Worm (Caenorhabditis elegans) whole organism, L2 larva: Measurements from ENCODE around the gene F58E2.2.
A peak's percentile ranks its signal among the peaks of the same experiment; 100 is the strongest.

Experiments used
- C34F6.9 ChIP-seq: fragments of 150-350 bp; optimal IDR thresholded peaks from 2 replicates; lab custom pipeline; 2014; ENCODE audit warnings: missing biosample characterization, missing genetic modification characterization
- F13H6.1 ChIP-seq: sonication (generic microtip); optimal IDR thresholded peaks from 2 replicates; lab custom pipeline; 2016; ENCODE audit warnings: missing genetic modification characterization, missing compliant biosample characterization
- R02D3.7 ChIP-seq: fragments of 150-350 bp; optimal IDR thresholded peaks from 2 replicates; lab custom pipeline; 2014; ENCODE audit warnings: missing biosample characterization, missing genetic modification characterization
- ZK546.5 ChIP-seq: sonication (generic microtip); optimal IDR thresholded peaks from 2 replicates; lab custom pipeline; 2017; ENCODE audit warnings: missing biosample characterization, missing genetic modification characterization
- aly-2 ChIP-seq: fragments of 150-350 bp; optimal IDR thresholded peaks from 2 replicates; lab custom pipeline; 2014; ENCODE audit warnings: missing biosample characterization, missing genetic modification characterization
- ama-1 ChIP-seq: fragments of 150-350 bp; optimal IDR thresholded peaks from 2 replicates; lab custom pipeline; 2018; ENCODE audit warnings: inconsistent platforms
- blmp-1 ChIP-seq: sonication (generic microtip); optimal IDR thresholded peaks from 2 replicates; lab custom pipeline; 2017; ENCODE audit warnings: missing genetic modification characterization, mild to moderate bottlenecking, missing compliant biosample characterization, antibody characterized with exemption, moderate library complexity; ENCODE audit not compliant: insufficient read depth
- ceh-16 ChIP-seq: fragments of 150-350 bp; optimal IDR thresholded peaks from 2 replicates; lab custom pipeline; 2014; ENCODE audit warnings: missing biosample characterization, missing genetic modification characterization
- ceh-82 ChIP-seq: fragments of 150-350 bp; optimal IDR thresholded peaks from 2 replicates; lab custom pipeline; 2014; ENCODE audit warnings: missing biosample characterization, missing genetic modification characterization
- crh-2 ChIP-seq: sonication (generic microtip); optimal IDR thresholded peaks from 2 replicates; lab custom pipeline; 2017; ENCODE audit warnings: missing biosample characterization, missing genetic modification characterization
- egl-27 ChIP-seq: sonication (generic microtip); optimal IDR thresholded peaks from 3 replicates; lab custom pipeline; 2017; ENCODE audit warnings: missing biosample characterization, missing genetic modification reagents, missing genetic modification characterization
- fos-1 ChIP-seq: fragments of 150-350 bp; optimal IDR thresholded peaks from 2 replicates; lab custom pipeline; 2014; ENCODE audit warnings: missing biosample characterization, missing genetic modification characterization
- gmeb-1 ChIP-seq: fragments of 150-350 bp; optimal IDR thresholded peaks from 2 replicates; lab custom pipeline; 2014; ENCODE audit warnings: missing biosample characterization, missing genetic modification characterization
- lin-39 ChIP-seq: fragments of 150-350 bp; optimal IDR thresholded peaks from 2 replicates; lab custom pipeline; 2014; ENCODE audit warnings: missing biosample characterization, missing genetic modification reagents, missing genetic modification characterization
- lsy-2 ChIP-seq, 2 experiments: fragments of 150-350 bp in 1 of 2; sonication (generic microtip) in 1 of 2; optimal IDR thresholded peaks; 2 replicates each; lab custom pipeline; 2014 to 2017; ENCODE audit warnings: missing biosample characterization in 2 of 2, missing genetic modification characterization in 2 of 2
- mab-5 ChIP-seq: fragments of 150-350 bp; optimal IDR thresholded peaks from 2 replicates; lab custom pipeline; 2014; ENCODE audit warnings: missing biosample characterization, missing genetic modification characterization
- mdl-1 ChIP-seq, 2 experiments: fragments of 150-350 bp in 1 of 2; sonication (generic microtip) in 1 of 2; optimal IDR thresholded peaks; 2 replicates each; lab custom pipeline; 2017; ENCODE audit warnings: missing biosample characterization in 2 of 2, missing genetic modification characterization in 2 of 2
- nhr-10 ChIP-seq: sonication (generic microtip); optimal IDR thresholded peaks from 2 replicates; lab custom pipeline; 2017; ENCODE audit warnings: missing biosample characterization, missing genetic modification characterization
- nhr-11 ChIP-seq: fragments of 150-350 bp; optimal IDR thresholded peaks from 2 replicates; lab custom pipeline; 2014; ENCODE audit warnings: missing biosample characterization, missing genetic modification characterization
- nhr-129 ChIP-seq: fragments of 150-350 bp; optimal IDR thresholded peaks from 2 replicates; lab custom pipeline; 2014; ENCODE audit warnings: missing biosample characterization, missing genetic modification characterization
- nhr-21 ChIP-seq: fragments of 150-350 bp; optimal IDR thresholded peaks from 2 replicates; lab custom pipeline; 2014; ENCODE audit warnings: missing biosample characterization, missing genetic modification characterization
- nhr-23 ChIP-seq: fragments of 150-350 bp; optimal IDR thresholded peaks from 2 replicates; lab custom pipeline; 2014; ENCODE audit warnings: missing biosample characterization, missing genetic modification reagents, missing genetic modification characterization
- nhr-237 ChIP-seq: fragments of 150-350 bp; optimal IDR thresholded peaks from 2 replicates; lab custom pipeline; 2014; ENCODE audit warnings: missing biosample characterization, missing genetic modification characterization
- nhr-25 ChIP-seq: fragments of 150-350 bp; sonication (generic microtip); optimal IDR thresholded peaks from 3 replicates; lab custom pipeline; 2014; ENCODE audit warnings: missing biosample characterization, missing genetic modification characterization
- nhr-77 ChIP-seq: fragments of 150-350 bp; optimal IDR thresholded peaks from 2 replicates; lab custom pipeline; 2014; ENCODE audit warnings: missing biosample characterization, missing genetic modification characterization
- peb-1 ChIP-seq: fragments of 150-350 bp; optimal IDR thresholded peaks from 2 replicates; lab custom pipeline; 2014; ENCODE audit warnings: missing biosample characterization, missing genetic modification characterization
- sem-4 ChIP-seq: fragments of 150-350 bp; optimal IDR thresholded peaks from 2 replicates; lab custom pipeline; 2014; ENCODE audit warnings: missing biosample characterization, missing genetic modification reagents, missing genetic modification characterization
- sma-3 ChIP-seq: sonication (generic microtip); optimal IDR thresholded peaks from 2 replicates; lab custom pipeline; 2016; ENCODE audit warnings: missing genetic modification reagents, missing genetic modification characterization, missing compliant biosample characterization
- sma-9 ChIP-seq, 2 experiments: fragments of 150-350 bp in 1 of 2; sonication (generic microtip) in 1 of 2; optimal IDR thresholded peaks; 2 replicates each; lab custom pipeline; 2014 to 2016; ENCODE audit warnings: missing genetic modification characterization in 2 of 2, mild to moderate bottlenecking in 1 of 2, missing biosample characterization in 1 of 2, missing compliant biosample characterization in 1 of 2, missing genetic modification reagents in 1 of 2, moderate library complexity in 1 of 2
- snpc-4 ChIP-seq: fragments of 150-350 bp; optimal IDR thresholded peaks from 2 replicates; lab custom pipeline; 2014; ENCODE audit warnings: missing biosample characterization, missing genetic modification characterization
- unc-39 ChIP-seq: fragments of 150-350 bp; optimal IDR thresholded peaks from 2 replicates; lab custom pipeline; 2014; ENCODE audit warnings: missing biosample characterization, missing genetic modification characterization
- unc-55 ChIP-seq: fragments of 150-350 bp; sonication (generic microtip); optimal IDR thresholded peaks from 3 replicates; lab custom pipeline; 2014; ENCODE audit warnings: missing biosample characterization, missing genetic modification reagents, missing genetic modification characterization
- zag-1 ChIP-seq: fragments of 150-350 bp; optimal IDR thresholded peaks from 2 replicates; lab custom pipeline; 2014; ENCODE audit warnings: missing biosample characterization, missing genetic modification characterization
- ztf-1 ChIP-seq: fragments of 200-800 bp; sonication (Bioruptor generic); conservative IDR thresholded peaks from 2 replicates; pipeline ENCODE4 v1.3.6; 2022; ENCODE audit warnings: missing genetic modification characterization, missing compliant biosample characterization

F58E2.2 gene

DNA sequence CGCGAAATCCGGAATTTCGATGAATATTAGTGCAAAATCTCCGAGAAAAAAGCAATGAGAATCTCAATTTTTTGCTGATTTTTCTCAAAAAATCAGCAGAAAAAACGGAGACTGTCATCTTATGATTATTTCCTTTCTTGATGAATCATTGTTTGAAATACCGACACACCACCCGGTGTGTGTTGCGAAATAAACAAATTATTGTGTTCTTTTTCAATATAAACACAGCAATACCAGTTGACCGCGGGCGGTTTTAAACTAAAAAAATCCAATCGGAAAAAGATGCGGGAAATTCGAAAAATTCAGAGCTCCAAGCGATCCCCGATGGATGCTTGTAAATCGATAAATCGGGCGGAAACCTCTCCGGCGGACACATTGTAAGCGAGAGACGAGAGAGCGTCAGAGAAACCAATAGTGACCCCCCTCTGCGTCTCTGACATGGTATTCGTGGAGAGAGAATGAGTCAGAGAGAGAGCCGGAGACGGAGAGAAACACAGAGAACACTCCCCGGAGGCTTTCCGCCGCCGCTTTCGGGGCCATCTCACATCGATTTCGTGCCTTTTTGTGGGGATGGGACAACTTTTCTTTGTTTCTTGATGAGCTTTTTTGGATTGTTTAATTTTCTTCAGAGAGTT, 45.7 kb downstream of the F58E2.2 start (continued):
- TF ChIP-seq nhr-129 (tag; lab: Kevin White, UChicago) (peak; percentile 72), nhr-237 (tag; lab: Kevin White, UChicago) (no peak), nhr-21 (tag; lab: Kevin White, UChicago) (no peak), crh-2 (peak; percentile 69), ceh-16 (no peak)

- TF ChIP-seq peb-1 (tag; lab: Kevin White, UChicago): no peak
- no peak for TF ChIP-seq crh-2
Measured at ce11 chrIV:3516586-3516985, 46.7 kb downstream of the F58E2.2 start, which contains the start of gene unc-33. TSS of gene unc-33 (plus strand) at chrIV:3516886.

DNA sequence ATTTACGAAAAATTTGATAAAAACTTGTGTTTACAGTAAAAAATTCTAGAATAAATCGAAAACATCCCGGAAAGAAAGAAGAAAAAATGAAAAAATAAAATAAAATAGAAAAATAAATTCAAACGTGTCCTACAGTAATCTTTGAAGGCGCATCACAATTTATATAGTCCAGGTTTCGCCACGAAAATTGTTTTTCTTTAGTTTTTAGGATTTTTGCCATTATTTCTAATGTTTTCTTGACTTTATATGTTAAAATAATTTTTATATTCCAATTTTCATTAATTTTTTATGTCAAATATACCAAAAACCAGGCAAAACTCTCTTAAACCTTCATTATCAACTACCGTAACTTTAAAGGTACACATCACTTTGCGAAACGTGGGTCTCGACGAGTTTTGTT, 47.7 kb downstream of the F58E2.2 start:
- TF ChIP-seq zag-1 (tag; lab: Kevin White, UChicago) (no peak), sma-3 (GFP tag; lab: Kevin White, UChicago) (no peak), ceh-82 (tag; lab: Kevin White, UChicago) (no peak), egl-27 (no peak), blmp-1 (no peak), nhr-237 (tag; lab: Kevin White, UChicago) (no peak), lin-39 (tag; lab: Kevin White, UChicago) (no peak), nhr-11 (tag; lab: Kevin White, UChicago) (no peak), unc-39 (tag; lab: Kevin White, UChicago) (no peak), fos-1 (no peak), R02D3.7 (tag; lab: Kevin White, UChicago) (no peak), mdl-1 (tag; optimal IDR thresholded peaks at IDR 0.05; lab: Kevin White, UChicago) (no peak), nhr-23 (tag; lab: Kevin White, UChicago) (no peak), unc-55 (GFP tag; lab: Kevin White, UChicago) (no peak), ztf-1 (GFP tag; lab: Robert Waterston, UW) (no peak), aly-2 (no peak)

DNA sequence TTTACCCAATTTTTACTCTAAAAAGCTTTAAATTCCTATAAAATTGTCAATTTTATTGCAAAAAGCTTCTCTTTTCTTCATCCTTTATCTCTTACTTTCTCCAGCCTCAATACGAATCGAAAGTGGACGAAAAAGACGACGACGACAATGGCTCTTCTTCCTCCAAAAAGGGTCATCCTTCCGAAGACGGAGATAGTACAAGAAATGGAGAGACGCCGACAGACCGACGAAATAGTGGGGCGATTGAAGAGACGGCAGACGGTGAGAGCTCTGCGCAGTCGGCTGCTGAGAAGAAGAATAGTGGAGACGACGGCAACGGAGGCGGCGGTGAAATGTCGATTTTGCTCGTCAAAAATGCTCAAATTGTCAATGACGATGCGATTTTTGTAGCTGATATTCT, 49.5 kb downstream of the F58E2.2 start:
- TF ChIP-seq sem-4 (tag; lab: Kevin White, UChicago) (peak; percentile 47), aly-2 (no peak), ztf-1 (GFP tag; lab: Robert Waterston, UW) (no peak), sma-3 (GFP tag; lab: Kevin White, UChicago) (no peak), crh-2 (no peak), gmeb-1 (peak; percentile 29), sma-9 (GFP tag; optimal IDR thresholded peaks at IDR 0.05; lab: Kevin White, UChicago) (peak; percentile 8), sma-9 (tag; optimal IDR thresholded peaks at IDR 0.05; lab: Kevin White, UChicago) (no peak), unc-39 (tag; lab: Kevin White, UChicago) (no peak), C34F6.9 (peak; percentile 52), nhr-77 (tag; lab: Kevin White, UChicago) (no peak), ama-1 (lab: Kevin White, UChicago) (no peak), nhr-10 (no peak), nhr-25 (tag; lab: Kevin White, UChicago) (no peak), nhr-21 (tag; lab: Kevin White, UChicago) (no peak), ZK546.5 (no peak), unc-55 (GFP tag; lab: Kevin White, UChicago) (peak; percentile 51), nhr-23 (tag; lab: Kevin White, UChicago) (no peak), egl-27 (peak; percentile 35), zag-1 (tag; lab: Kevin White, UChicago) (peak; percentile 53), F13H6.1 (tag; lab: Kevin White, UChicago) (peak; percentile 43), lsy-2 (tag; optimal IDR thresholded peaks at IDR 0.05; lab: Kevin White, UChicago) (peak; percentile 20 to 62), mab-5 (tag; lab: Kevin White, UChicago) (peak; percentile 24), mdl-1 (tag; optimal IDR thresholded peaks at IDR 0.05; lab: Kevin White, UChicago) (no peak), snpc-4 (tag; lab: Kevin White, UChicago) (peak; percentile 93)
